Worm (Caenorhabditis elegans) whole organism, midembryonic: Measurements from ENCODE around the gene smf-1.

Experiments used
- cog-1 ChIP-seq: sonication (generic microtip); optimal IDR thresholded peaks from 2 replicates; lab custom pipeline; 2016; ENCODE audit warnings: missing genetic modification characterization, missing compliant biosample characterization
- flt-1 ChIP-seq: fragments of 200-800 bp; sonication (Bioruptor generic); IDR thresholded peaks from 2 replicates; pipeline ENCODE4 v1.3.6; 2022; ENCODE audit warnings: missing genetic modification characterization, missing compliant biosample characterization
- klf-2 ChIP-seq: fragments of 200-800 bp; sonication (Bioruptor generic); conservative IDR thresholded peaks from 2 replicates; pipeline ENCODE4 v1.3.6; 2022; ENCODE audit warnings: missing genetic modification reagents, missing genetic modification characterization, missing compliant biosample characterization
- med-1 ChIP-seq: sonication (generic microtip); optimal IDR thresholded peaks from 2 replicates; lab custom pipeline; 2017; ENCODE audit warnings: missing genetic modification characterization, mild to moderate bottlenecking, missing compliant biosample characterization, antibody characterized with exemption, missing genetic modification reagents; ENCODE audit not compliant: insufficient read depth
- ref-1 ChIP-seq: fragments of 200-800 bp; sonication (Bioruptor generic); conservative IDR thresholded peaks from 2 replicates; pipeline ENCODE4 v1.3.6; 2022; ENCODE audit warnings: missing genetic modification reagents, missing genetic modification characterization, missing compliant biosample characterization
- tab-1 ChIP-seq: fragments of 200-800 bp; sonication (Bioruptor generic); IDR thresholded peaks from 2 replicates; pipeline ENCODE4 v1.3.6; 2022; ENCODE audit warnings: missing genetic modification characterization, missing compliant biosample characterization
- ztf-23 ChIP-seq: fragments of 200-800 bp; sonication (Bioruptor generic); IDR thresholded peaks from 2 replicates; pipeline ENCODE4 v1.3.6; 2022; ENCODE audit warnings: missing genetic modification reagents, missing genetic modification characterization, missing compliant biosample characterization
- ztf-29 ChIP-seq: fragments of 200-800 bp; sonication (Bioruptor generic); IDR thresholded peaks from 2 replicates; pipeline ENCODE4 v1.3.6; 2022; ENCODE audit warnings: missing genetic modification reagents, missing genetic modification characterization, missing compliant biosample characterization

- TF ChIP-seq ref-1 (GFP tag; lab: Robert Waterston, UW) (no peak), ztf-23 (GFP tag; lab: Robert Waterston, UW) (no peak), flt-1 (GFP tag; lab: Robert Waterston, UW) (no peak), ztf-29 (no peak), med-1 (GFP tag; lab: Kevin White, UChicago) (no peak), tab-1 (GFP tag; lab: Robert Waterston, UW) (no peak), cog-1 (tag; lab: Kevin White, UChicago) (peak; percentile 48), klf-2 (GFP tag; lab: Robert Waterston, UW) (no peak)
Observed at ce11 chrX:6688953-6689562, 33.8 kb downstream of the smf-1 start.
